Worm (Caenorhabditis elegans) whole organism, late embryonic: ENCODE measurements around the gene bath-7.

Source experiments
- Y22D7AL.16 ChIP-seq: sonication (generic microtip); optimal IDR thresholded peaks from 2 replicates; lab custom pipeline; 2016; ENCODE audit warnings: missing genetic modification characterization, missing compliant biosample characterization
- ahr-1 ChIP-seq: sonication (generic microtip); optimal IDR thresholded peaks from 2 replicates; lab custom pipeline; 2016; ENCODE audit warnings: missing genetic modification characterization, missing compliant biosample characterization
- ceh-19 ChIP-seq: fragments of 200-800 bp; sonication (Bioruptor generic); optimal IDR thresholded peaks from 2 replicates; lab custom pipeline; 2018; ENCODE audit warnings: mild to moderate bottlenecking, missing genetic modification characterization, missing compliant biosample characterization
- ceh-24 ChIP-seq: sonication (generic microtip); optimal IDR thresholded peaks from 2 replicates; lab custom pipeline; 2016; ENCODE audit warnings: mild to moderate bottlenecking, missing genetic modification characterization, missing compliant biosample characterization
- ceh-31 ChIP-seq: sonication (generic microtip); optimal IDR thresholded peaks from 2 replicates; lab custom pipeline; 2016; ENCODE audit warnings: missing genetic modification characterization, missing compliant biosample characterization
- ceh-45 ChIP-seq: fragments of 200-800 bp; sonication (Bioruptor generic); IDR thresholded peaks from 2 replicates; pipeline ENCODE4 v1.3.6; 2022; ENCODE audit warnings: missing genetic modification reagents, missing genetic modification characterization, missing compliant biosample characterization
- ceh-48 ChIP-seq: sonication (generic microtip); optimal IDR thresholded peaks from 2 replicates; lab custom pipeline; 2016; ENCODE audit warnings: missing genetic modification characterization, inconsistent platforms, missing compliant biosample characterization
- ceh-6 ChIP-seq: fragments of 200-800 bp; sonication (Bioruptor generic); optimal IDR thresholded peaks from 2 replicates; lab custom pipeline; 2018; ENCODE audit warnings: mild to moderate bottlenecking, missing genetic modification characterization, missing compliant biosample characterization
- ceh-9 ChIP-seq: sonication (generic microtip); optimal IDR thresholded peaks from 2 replicates; lab custom pipeline; 2016; ENCODE audit warnings: mild to moderate bottlenecking, missing genetic modification characterization, inconsistent platforms, missing compliant biosample characterization
- dve-1 ChIP-seq: sonication (generic microtip); optimal IDR thresholded peaks from 2 replicates; lab custom pipeline; 2017; ENCODE audit warnings: antibody characterized with exemption, mild to moderate bottlenecking, missing genetic modification characterization, missing compliant biosample characterization
- elt-4 ChIP-seq: sonication (generic microtip); optimal IDR thresholded peaks from 2 replicates; lab custom pipeline; 2016; ENCODE audit warnings: missing genetic modification characterization, missing compliant biosample characterization
- eyg-1 ChIP-seq: sonication (generic microtip); optimal IDR thresholded peaks from 2 replicates; lab custom pipeline; 2016; ENCODE audit warnings: missing genotype, missing genetic modification characterization, missing compliant biosample characterization
- fax-1 ChIP-seq: sonication (generic microtip); optimal IDR thresholded peaks from 2 replicates; lab custom pipeline; 2016; ENCODE audit warnings: missing genotype, missing genetic modification characterization, missing compliant biosample characterization
- fkh-10 ChIP-seq: fragments of 150-350 bp; optimal IDR thresholded peaks from 2 replicates; lab custom pipeline; 2014; ENCODE audit warnings: missing biosample characterization, missing genetic modification reagents, missing genetic modification characterization
- gmeb-2 ChIP-seq: sonication (generic microtip); optimal IDR thresholded peaks from 2 replicates; lab custom pipeline; 2016; ENCODE audit warnings: missing genetic modification characterization, inconsistent platforms, missing compliant biosample characterization
- hlh-13 ChIP-seq: fragments of 200-800 bp; sonication (Bioruptor generic); optimal IDR thresholded peaks from 2 replicates; lab custom pipeline; 2018; ENCODE audit warnings: mild to moderate bottlenecking, missing genetic modification characterization, missing compliant biosample characterization
- hlh-30 ChIP-seq: sonication (generic microtip); optimal IDR thresholded peaks from 2 replicates; lab custom pipeline; 2017; ENCODE audit warnings: antibody characterized with exemption, missing genetic modification characterization, missing compliant biosample characterization; ENCODE audit not compliant: insufficient read depth
- hlh-8 ChIP-seq: sonication (generic microtip); optimal IDR thresholded peaks from 2 replicates; lab custom pipeline; 2016; ENCODE audit warnings: missing genotype, missing genetic modification characterization, missing compliant biosample characterization
- lin-11 ChIP-seq: fragments of 200-800 bp; sonication (Bioruptor generic); optimal IDR thresholded peaks from 2 replicates; lab custom pipeline; 2018; ENCODE audit warnings: mild to moderate bottlenecking, missing genetic modification characterization, missing compliant biosample characterization
- madf-2 ChIP-seq: sonication (generic microtip); optimal IDR thresholded peaks from 2 replicates; lab custom pipeline; 2017; ENCODE audit warnings: missing genetic modification characterization, missing compliant biosample characterization
- mec-3 ChIP-seq: sonication (generic microtip); optimal IDR thresholded peaks from 2 replicates; lab custom pipeline; 2016; ENCODE audit warnings: borderline replicate concordance, missing genetic modification characterization, missing compliant biosample characterization
- nfya-1 ChIP-seq: sonication (generic microtip); optimal IDR thresholded peaks from 2 replicates; lab custom pipeline; 2017; ENCODE audit warnings: missing genetic modification characterization, mild to moderate bottlenecking, missing compliant biosample characterization, antibody characterized with exemption, moderate library complexity
- odd-2 ChIP-seq: sonication (generic microtip); optimal IDR thresholded peaks from 2 replicates; lab custom pipeline; 2017; ENCODE audit warnings: antibody characterized with exemption, mild to moderate bottlenecking, missing genetic modification characterization, missing compliant biosample characterization
- pag-3 ChIP-seq: sonication (generic microtip); optimal IDR thresholded peaks from 2 replicates; lab custom pipeline; 2016; ENCODE audit warnings: missing compliant biosample characterization, missing genetic modification characterization, borderline replicate concordance
- pat-9 ChIP-seq: fragments of 200-800 bp; sonication (Bioruptor generic); optimal IDR thresholded peaks from 2 replicates; lab custom pipeline; 2018; ENCODE audit warnings: mild to moderate bottlenecking, missing genetic modification characterization, moderate library complexity, missing compliant biosample characterization
- pax-1 ChIP-seq: fragments of 150-350 bp; optimal IDR thresholded peaks from 2 replicates; lab custom pipeline; 2014; ENCODE audit warnings: missing biosample characterization, missing genetic modification characterization
- pha-2 ChIP-seq: sonication (generic microtip); optimal IDR thresholded peaks from 2 replicates; lab custom pipeline; 2017; ENCODE audit warnings: mild to moderate bottlenecking, missing genetic modification characterization, missing compliant biosample characterization
- pha-4 ChIP-seq: fragments of 150-350 bp; optimal IDR thresholded peaks from 2 replicates; lab custom pipeline; 2018; ENCODE audit warnings: missing biosample characterization, missing genetic modification reagents, missing genetic modification characterization
- pqm-1 ChIP-seq: sonication (generic microtip); optimal IDR thresholded peaks from 2 replicates; lab custom pipeline; 2016; ENCODE audit warnings: missing genetic modification characterization, missing compliant biosample characterization
- pros-1 ChIP-seq: fragments of 150-350 bp; optimal IDR thresholded peaks from 2 replicates; lab custom pipeline; 2014; ENCODE audit warnings: missing biosample characterization, missing genetic modification reagents, missing genetic modification characterization
- rnt-1 ChIP-seq: sonication (generic microtip); optimal IDR thresholded peaks from 2 replicates; lab custom pipeline; 2016; ENCODE audit warnings: missing genetic modification characterization, missing compliant biosample characterization
- sox-4 ChIP-seq: sonication (generic microtip); optimal IDR thresholded peaks from 2 replicates; lab custom pipeline; 2017; ENCODE audit warnings: mild to moderate bottlenecking, missing genetic modification characterization, inconsistent platforms, missing compliant biosample characterization
- syd-9 ChIP-seq: sonication (generic microtip); optimal IDR thresholded peaks from 2 replicates; lab custom pipeline; 2016; ENCODE audit warnings: mild to moderate bottlenecking, missing genetic modification characterization, moderate library complexity, missing compliant biosample characterization
- tbx-2 ChIP-seq: sonication (generic microtip); optimal IDR thresholded peaks from 2 replicates; lab custom pipeline; 2016; ENCODE audit warnings: missing genetic modification characterization, missing compliant biosample characterization
- ttx-3 ChIP-seq: sonication (generic microtip); optimal IDR thresholded peaks from 2 replicates; lab custom pipeline; 2016; ENCODE audit warnings: missing genetic modification reagents, missing genetic modification characterization, missing compliant biosample characterization
- unc-42 ChIP-seq: sonication (generic microtip); optimal IDR thresholded peaks from 2 replicates; lab custom pipeline; 2016; ENCODE audit warnings: missing genotype, missing genetic modification characterization, missing compliant biosample characterization
- ztf-16 ChIP-seq: sonication (generic microtip); optimal IDR thresholded peaks from 2 replicates; lab custom pipeline; 2017; ENCODE audit warnings: missing genetic modification characterization, missing compliant biosample characterization

bath-7 gene

ce11 chrII:1912741-1913140 is 8.2 kb downstream of the bath-7 start, which contains the start of gene math-31:
Gene math-31, minus strand, starts transcription at chrII:1912841.
- TF ChIP-seq elt-4 (tag; lab: Kevin White, UChicago) (no peak), nfya-1 (no peak), hlh-13 (GFP tag; lab: Kevin White, UChicago) (no peak), ceh-48 (tag; lab: Kevin White, UChicago) (no peak), odd-2 (tag; lab: Kevin White, UChicago) (no peak), fax-1 (no peak), pag-3 (no peak), mec-3 (no peak), ceh-6 (GFP tag; lab: Kevin White, UChicago) (no peak), ceh-31 (tag; lab: Kevin White, UChicago) (no peak)

- TF ChIP-seq hlh-8 (tag; lab: Kevin White, UChicago), result no peak
- TF ChIP-seq elt-4 (tag; lab: Kevin White, UChicago), result no peak
- TF ChIP-seq syd-9 (tag; lab: Kevin White, UChicago), result no peak
- TF ChIP-seq ceh-9 (tag; lab: Kevin White, UChicago), result no peak
- TF ChIP-seq hlh-30 (tag; lab: Kevin White, UChicago), result no peak
- TF ChIP-seq hlh-13 (GFP tag; lab: Kevin White, UChicago), result no peak
- no peak for TF ChIP-seq dve-1 (tag; lab: Kevin White, UChicago)
- TF ChIP-seq ceh-24 (tag; lab: Kevin White, UChicago), result no peak
- no peak for TF ChIP-seq pqm-1 (tag; lab: Kevin White, UChicago)
- no peak for TF ChIP-seq fkh-10 (GFP tag; lab: Kevin White, UChicago)
- no peak for TF ChIP-seq Y22D7AL.16 (tag; lab: Kevin White, UChicago)
- no peak for TF ChIP-seq sox-4 (tag; lab: Kevin White, UChicago)
- TF ChIP-seq ttx-3, result no peak
- TF ChIP-seq pha-2 (tag; lab: Kevin White, UChicago), result no peak
Observed at ce11 chrII:1905104-1905503, 15.8 kb downstream of the bath-7 start, which contains the start of gene math-22. Gene math-22, plus strand, starts transcription at chrII:1905404.

DNA sequence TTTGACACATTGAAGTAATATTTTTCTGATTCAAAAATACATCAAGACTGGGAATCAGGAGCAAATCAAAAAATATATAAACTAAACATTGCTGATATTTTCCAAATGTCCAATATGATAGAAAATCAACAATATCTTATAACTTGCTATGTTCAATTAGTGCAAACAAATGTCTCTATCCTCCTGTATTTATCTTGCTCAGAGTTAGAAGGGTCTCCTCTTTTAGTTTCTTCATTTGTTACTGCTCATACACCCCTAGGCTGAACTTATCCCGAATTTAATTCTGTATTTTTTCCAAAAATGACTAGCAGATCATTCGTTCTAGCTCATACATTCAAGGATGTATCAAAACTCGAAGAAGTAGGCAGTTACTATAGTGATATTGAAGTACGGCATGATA is 18.9 kb downstream of the bath-7 start, which contains the start of gene math-23:
math-23 (plus strand) TSS at position 301 of the 400 bp plus-strand sequence.
- TF ChIP-seq unc-42 (tag; lab: Kevin White, UChicago) (no peak), rnt-1 (tag; lab: Kevin White, UChicago) (no peak), tbx-2 (tag; lab: Kevin White, UChicago) (no peak), pag-3 (no peak), Y22D7AL.16 (tag; lab: Kevin White, UChicago) (no peak)

- TF ChIP-seq eyg-1 (tag; lab: Kevin White, UChicago) (no peak), fax-1 (no peak), ceh-6 (GFP tag; lab: Kevin White, UChicago) (no peak), hlh-8 (tag; lab: Kevin White, UChicago) (no peak), ztf-16 (no peak), lin-11 (tag; lab: Kevin White, UChicago) (no peak), pax-1 (tag; lab: Kevin White, UChicago) (no peak), ceh-19 (no peak), ceh-45 (GFP tag; lab: Robert Waterston, UW) (no peak), Y22D7AL.16 (tag; lab: Kevin White, UChicago) (no peak), pros-1 (tag; lab: Kevin White, UChicago) (no peak), pha-4 (no peak), pat-9 (tag; lab: Kevin White, UChicago) (no peak), ceh-9 (tag; lab: Kevin White, UChicago) (no peak), ahr-1 (tag; lab: Kevin White, UChicago) (no peak), gmeb-2 (tag; lab: Kevin White, UChicago) (no peak), syd-9 (tag; lab: Kevin White, UChicago) (no peak), madf-2 (tag; lab: Kevin White, UChicago) (no peak)
Observed at ce11 chrII:1899934-1900333, 21.0 kb downstream of the bath-7 start, which contains the start of gene math-24. Gene math-24, plus strand, starts transcription at chrII:1900234.
